Fruit fly (Drosophila melanogaster) whole organism, prepupa: Measurements from ENCODE around the gene nanos.

ENCODE experiments used
- CG10631 ChIP-seq: fragments of 200-800 bp; sonication (Bioruptor generic); optimal IDR thresholded peaks from 2 replicates; lab custom pipeline; 2016; ENCODE audit warnings: missing biosample characterization, missing genetic modification characterization
- CG11294 ChIP-seq: fragments of 200-800 bp; sonication (Bioruptor generic); IDR thresholded peaks from 2 replicates; pipeline ENCODE4 v1.3.6; 2022; ENCODE audit warnings: missing biosample characterization, missing genetic modification characterization
- CG11762 ChIP-seq: fragments of 200-800 bp; sonication (Bioruptor generic); optimal IDR thresholded peaks from 3 replicates; lab custom pipeline; 2016; ENCODE audit warnings: missing biosample characterization, missing genetic modification characterization; ENCODE audit not compliant: insufficient read depth
- CG11902 ChIP-seq: fragments of 200-800 bp; sonication (Bioruptor generic); optimal IDR thresholded peaks from 3 replicates; lab custom pipeline; 2016; ENCODE audit warnings: missing biosample characterization, missing genetic modification characterization
- CG15336 ChIP-seq: fragments of 200-800 bp; sonication (Bioruptor generic); IDR thresholded peaks from 2 replicates; pipeline ENCODE4 v1.3.6; 2022; ENCODE audit warnings: missing biosample characterization, missing genetic modification characterization
- CG16779 ChIP-seq: fragments of 200-800 bp; sonication (Bioruptor generic); optimal IDR thresholded peaks from 3 replicates; lab custom pipeline; 2017; ENCODE audit warnings: missing biosample characterization, mild to moderate bottlenecking, missing genetic modification characterization
- CG3032 ChIP-seq: fragments of 200-800 bp; optimal IDR thresholded peaks from 2 replicates; lab custom pipeline; 2019; ENCODE audit warnings: missing biosample characterization, mild to moderate bottlenecking, missing genetic modification characterization, moderate library complexity
- CG31627 ChIP-seq: fragments of 200-800 bp; sonication (Bioruptor generic); optimal IDR thresholded peaks from 3 replicates; lab custom pipeline; 2016; ENCODE audit warnings: missing biosample characterization, missing genetic modification characterization
- CG32006 ChIP-seq: fragments of 200-800 bp; sonication (Bioruptor generic); optimal IDR thresholded peaks from 3 replicates; lab custom pipeline; 2017; ENCODE audit warnings: missing biosample characterization, mild to moderate bottlenecking, missing genetic modification characterization
- CG3919 ChIP-seq: fragments of 200-800 bp; sonication (Bioruptor generic); optimal IDR thresholded peaks from 3 replicates; lab custom pipeline; 2016; ENCODE audit warnings: missing biosample characterization, missing genetic modification characterization
- CG6163 ChIP-seq: fragments of 200-800 bp; sonication (Bioruptor generic); IDR thresholded peaks from 3 replicates; pipeline ENCODE4 v1.3.6; 2022; ENCODE audit warnings: missing biosample characterization, missing genetic modification characterization
- CG6276 ChIP-seq: fragments of 200-800 bp; sonication (Bioruptor generic); optimal IDR thresholded peaks from 2 replicates; lab custom pipeline; 2017; ENCODE audit warnings: missing biosample characterization, mild to moderate bottlenecking, missing genetic modification characterization
- CG7368 ChIP-seq: fragments of 200-800 bp; sonication (Bioruptor generic); optimal IDR thresholded peaks from 3 replicates; lab custom pipeline; 2016; ENCODE audit warnings: missing biosample characterization, missing genetic modification characterization
- CG8119 ChIP-seq: fragments of 200-800 bp; sonication (Bioruptor generic); IDR thresholded peaks from 3 replicates; pipeline ENCODE4 v1.3.6; 2022; ENCODE audit warnings: missing biosample characterization, missing genetic modification characterization
- CG8319 ChIP-seq: fragments of 200-800 bp; sonication (Bioruptor generic); optimal IDR thresholded peaks from 3 replicates; lab custom pipeline; 2016; ENCODE audit warnings: missing biosample characterization, missing genetic modification characterization
- CG8632 ChIP-seq: fragments of 200-800 bp; sonication (Bioruptor generic); optimal IDR thresholded peaks from 3 replicates; lab custom pipeline; 2016; ENCODE audit warnings: missing biosample characterization, missing genetic modification characterization
- Eip75B ChIP-seq: fragments of 200-800 bp; sonication (Bioruptor generic); optimal IDR thresholded peaks from 3 replicates; lab custom pipeline; 2016; ENCODE audit warnings: missing biosample characterization, missing genetic modification characterization
- Eip78C ChIP-seq: fragments of 200-800 bp; sonication (Bioruptor generic); peaks from one replicate; lab custom pipeline; 2016; ENCODE audit warnings: missing biosample characterization, missing genetic modification characterization
- Eip93F ChIP-seq: fragments of 200-800 bp; sonication (Bioruptor generic); optimal IDR thresholded peaks from 2 replicates; lab custom pipeline; 2016; ENCODE audit warnings: missing biosample characterization, mild to moderate bottlenecking, missing genetic modification characterization
- Ets21C ChIP-seq: fragments of 200-800 bp; sonication (Bioruptor generic); optimal IDR thresholded peaks from 3 replicates; lab custom pipeline; 2016; ENCODE audit warnings: missing biosample characterization, missing genetic modification characterization
- Ets96B ChIP-seq: fragments of 200-800 bp; optimal IDR thresholded peaks from 2 replicates; lab custom pipeline; 2019; ENCODE audit warnings: missing biosample characterization, mild to moderate bottlenecking, missing genetic modification characterization, moderate library complexity
- Hr38 ChIP-seq: sonication (Bioruptor generic); optimal IDR thresholded peaks from 2 replicates; lab custom pipeline; 2016; ENCODE audit warnings: missing biosample characterization, missing genetic modification characterization
- Hr4 ChIP-seq: fragments of 200-800 bp; sonication (Bioruptor generic); optimal IDR thresholded peaks from 3 replicates; lab custom pipeline; 2016; ENCODE audit warnings: missing biosample characterization, missing genetic modification characterization
- Lpt ChIP-seq: fragments of 200-800 bp; sonication (Bioruptor generic); optimal IDR thresholded peaks from 3 replicates; lab custom pipeline; 2016; ENCODE audit warnings: missing biosample characterization, missing genetic modification characterization
- Met ChIP-seq: fragments of 200-800 bp; sonication (Bioruptor generic); optimal IDR thresholded peaks from 3 replicates; lab custom pipeline; 2016; ENCODE audit warnings: missing biosample characterization, missing genetic modification characterization
- OdsH ChIP-seq: fragments of 200-800 bp; sonication (Bioruptor generic); optimal IDR thresholded peaks from 3 replicates; lab custom pipeline; 2016; ENCODE audit warnings: missing biosample characterization, missing genetic modification characterization
- Smox ChIP-seq: fragments of 200-800 bp; sonication (Bioruptor generic); optimal IDR thresholded peaks from 3 replicates; lab custom pipeline; 2016; ENCODE audit warnings: missing biosample characterization, missing genetic modification characterization
- Sox102F ChIP-seq: fragments of 200-800 bp; sonication (Bioruptor generic); optimal IDR thresholded peaks from 2 replicates; lab custom pipeline; 2016; ENCODE audit warnings: missing biosample characterization, mild to moderate bottlenecking, missing genetic modification characterization
- dac ChIP-seq: fragments of 200-800 bp; sonication (Bioruptor generic); optimal IDR thresholded peaks from 2 replicates; lab custom pipeline; 2017; ENCODE audit warnings: missing biosample characterization, mild to moderate bottlenecking, missing genetic modification characterization
- eg ChIP-seq: fragments of 200-800 bp; sonication (Bioruptor generic); IDR thresholded peaks from 3 replicates; pipeline ENCODE4 v1.3.6; 2022; ENCODE audit warnings: missing biosample characterization, missing genetic modification characterization
- esn ChIP-seq: fragments of 200-800 bp; sonication (Bioruptor generic); optimal IDR thresholded peaks from 2 replicates; lab custom pipeline; 2016; ENCODE audit warnings: missing biosample characterization, mild to moderate bottlenecking, missing genetic modification characterization, moderate library complexity
- fd59A ChIP-seq: fragments of 200-800 bp; sonication (Bioruptor generic); optimal IDR thresholded peaks from 2 replicates; lab custom pipeline; 2017; ENCODE audit warnings: missing biosample characterization, mild to moderate bottlenecking, missing genetic modification characterization, missing genetic modification reagents
- fd85E ChIP-seq: fragments of 200-800 bp; sonication (Bioruptor generic); optimal IDR thresholded peaks from 3 replicates; lab custom pipeline; 2016; ENCODE audit warnings: missing biosample characterization, missing genetic modification characterization
- fkh ChIP-seq: fragments of 200-800 bp; sonication (Bioruptor generic); optimal IDR thresholded peaks from 3 replicates; lab custom pipeline; 2017; ENCODE audit warnings: missing biosample characterization, mild to moderate bottlenecking, missing genetic modification characterization, moderate library complexity
- net ChIP-seq: fragments of 200-800 bp; sonication (Bioruptor generic); optimal IDR thresholded peaks from 3 replicates; lab custom pipeline; 2016; ENCODE audit warnings: missing biosample characterization, missing genetic modification characterization
- pdm3 ChIP-seq: fragments of 200-800 bp; sonication (Bioruptor generic); optimal IDR thresholded peaks from 3 replicates; lab custom pipeline; 2016; ENCODE audit warnings: missing biosample characterization, missing genetic modification characterization
- salr ChIP-seq, 2 experiments: fragments of 200-800 bp; sonication (Bioruptor generic); optimal IDR thresholded peaks; 3 replicates each; lab custom pipeline; 2016 to 2018; ENCODE audit warnings: missing biosample characterization in 2 of 2, missing genetic modification characterization in 2 of 2, mild to moderate bottlenecking in 1 of 2
- ss ChIP-seq, 2 experiments: fragments of 200-800 bp; sonication (Bioruptor generic); optimal IDR thresholded peaks; 2 replicates in 1 of 2; 3 replicates in 1 of 2; lab custom pipeline; 2017 to 2018; ENCODE audit warnings: mild to moderate bottlenecking in 2 of 2, missing biosample characterization in 2 of 2, missing genetic modification characterization in 2 of 2, moderate library complexity in 1 of 2
- svp ChIP-seq: fragments of 200-800 bp; sonication (Bioruptor generic); peaks from one replicate; lab custom pipeline; 2016; ENCODE audit warnings: missing biosample characterization, missing genetic modification characterization
- topi ChIP-seq: fragments of 200-800 bp; sonication (Bioruptor generic); optimal IDR thresholded peaks from 3 replicates; lab custom pipeline; 2016; ENCODE audit warnings: missing biosample characterization, missing genetic modification characterization
- vri ChIP-seq: fragments of 200-800 bp; sonication (Bioruptor generic); optimal IDR thresholded peaks from 3 replicates; lab custom pipeline; 2016; ENCODE audit warnings: missing biosample characterization, mild to moderate bottlenecking, missing genetic modification characterization

nanos gene

DNA sequence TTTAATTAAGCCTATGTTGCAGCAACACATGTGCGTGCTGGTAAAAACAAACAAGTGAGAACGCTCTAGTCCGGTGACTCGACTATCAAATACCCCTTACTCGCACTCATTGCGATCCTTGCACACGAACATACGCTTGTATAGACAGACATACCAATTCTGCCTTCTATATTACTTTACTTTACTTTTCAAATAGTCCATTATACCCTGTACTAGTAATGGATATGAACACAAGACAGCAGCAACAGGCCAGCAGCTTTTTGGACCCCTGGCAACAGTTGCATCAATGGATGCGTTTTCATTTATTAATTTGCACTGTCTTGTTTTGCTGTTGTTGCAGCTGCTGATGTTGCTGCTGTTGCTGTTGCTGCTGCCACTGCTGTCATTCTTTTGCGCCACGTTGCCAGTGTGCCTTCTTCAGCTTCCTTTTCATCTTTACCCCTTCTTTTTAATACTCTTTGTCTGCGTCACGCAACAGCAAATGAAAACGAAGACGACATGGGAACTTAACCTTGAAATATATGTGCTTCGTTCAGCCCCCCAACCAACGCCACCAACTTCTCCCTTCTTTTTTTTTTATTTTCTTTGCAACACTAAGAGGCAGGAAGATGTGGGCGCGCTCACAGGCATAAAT, 38.4 kb upstream of the nanos start (continued):
- TF ChIP-seq CG8319 (GFP tag; lab: Kevin White, UChicago) (peak; percentile 82), dac (peak; percentile 64), CG32006 (GFP tag; lab: Kevin White, UChicago) (peak; percentile 77), CG11294 (GFP tag; lab: Robert Waterston, UW) (peak; percentile 71), fd85E (GFP tag; lab: Kevin White, UChicago) (peak; percentile 26), eg (GFP tag; lab: Robert Waterston, UW) (peak; percentile 93), CG3919 (peak; percentile 89), esn (GFP tag; lab: Kevin White, UChicago) (peak; percentile 91), net (GFP tag; lab: Kevin White, UChicago) (peak; percentile 82), CG15336 (GFP tag; lab: Robert Waterston, UW) (peak; percentile 86), topi (peak; percentile 84), CG3032 (tag; lab: Kevin White, UChicago) (peak; percentile 87), fkh (no peak), Hr38 (no peak)
- TF ChIP-seq, all 60 proteins: peak for 58

DNA sequence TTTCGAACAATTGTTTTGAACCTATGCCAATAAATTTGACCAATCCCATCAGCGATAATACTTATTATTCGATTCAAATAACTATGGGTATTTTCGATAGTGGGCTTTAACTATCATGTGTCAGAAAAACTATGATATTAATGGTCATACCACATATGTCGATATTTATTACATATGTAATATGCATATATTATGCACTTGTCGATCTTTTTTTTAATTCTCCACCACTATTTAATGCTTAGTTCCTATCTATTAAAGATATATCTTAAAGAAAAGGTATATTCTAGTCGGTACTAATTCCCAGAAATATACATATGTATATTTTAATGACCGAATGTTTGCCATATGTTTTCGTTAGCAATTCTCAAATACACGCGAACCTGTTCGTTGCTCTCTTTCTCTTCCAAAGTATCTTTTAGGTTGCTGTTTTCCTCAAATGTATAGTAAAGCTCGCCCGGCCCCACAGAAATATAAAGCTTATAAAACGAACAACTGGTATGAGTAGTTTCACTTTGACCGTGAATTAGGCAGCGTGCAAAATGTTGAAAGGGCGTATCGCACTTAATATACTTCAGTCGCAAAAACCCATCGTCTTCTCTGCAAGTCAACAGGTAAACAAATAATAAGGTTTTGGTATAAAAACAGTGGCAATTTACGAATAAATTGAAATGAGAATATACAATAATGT, 24.7 kb upstream of the nanos start, which contains the start of gene Cyp12a5:
Cyp12a5 (plus strand) TSS at position 503 of the 688 bp plus-strand sequence.
- TF ChIP-seq Ets21C, result no peak

DNA sequence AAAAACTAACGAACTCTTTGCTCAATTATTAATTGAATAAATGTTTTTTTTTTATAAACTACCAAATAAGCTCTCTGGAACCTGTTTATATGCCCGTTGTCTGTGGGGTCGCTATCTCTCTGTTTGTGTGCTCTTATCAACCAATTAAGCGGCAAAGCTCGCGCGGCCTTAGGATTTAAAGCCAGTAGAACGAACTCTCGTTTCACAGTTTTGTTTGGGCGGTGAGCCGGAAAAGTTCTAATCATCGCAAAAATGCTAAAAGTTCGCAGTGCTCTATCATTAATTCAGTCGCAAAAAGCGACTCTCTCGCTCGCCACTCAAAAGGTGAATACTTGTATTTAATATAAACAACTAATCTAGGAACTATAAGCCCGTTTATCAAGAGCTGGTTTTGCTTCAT, 22.1 kb upstream of the nanos start, which contains the start of gene Cyp12a4:
Cyp12a4 (plus strand) TSS at position 202 of the 400 bp plus-strand sequence.
- TF ChIP-seq vri (GFP tag; lab: Kevin White, UChicago) (peak; percentile 11), CG3032 (tag; lab: Kevin White, UChicago) (no peak)

DNA sequence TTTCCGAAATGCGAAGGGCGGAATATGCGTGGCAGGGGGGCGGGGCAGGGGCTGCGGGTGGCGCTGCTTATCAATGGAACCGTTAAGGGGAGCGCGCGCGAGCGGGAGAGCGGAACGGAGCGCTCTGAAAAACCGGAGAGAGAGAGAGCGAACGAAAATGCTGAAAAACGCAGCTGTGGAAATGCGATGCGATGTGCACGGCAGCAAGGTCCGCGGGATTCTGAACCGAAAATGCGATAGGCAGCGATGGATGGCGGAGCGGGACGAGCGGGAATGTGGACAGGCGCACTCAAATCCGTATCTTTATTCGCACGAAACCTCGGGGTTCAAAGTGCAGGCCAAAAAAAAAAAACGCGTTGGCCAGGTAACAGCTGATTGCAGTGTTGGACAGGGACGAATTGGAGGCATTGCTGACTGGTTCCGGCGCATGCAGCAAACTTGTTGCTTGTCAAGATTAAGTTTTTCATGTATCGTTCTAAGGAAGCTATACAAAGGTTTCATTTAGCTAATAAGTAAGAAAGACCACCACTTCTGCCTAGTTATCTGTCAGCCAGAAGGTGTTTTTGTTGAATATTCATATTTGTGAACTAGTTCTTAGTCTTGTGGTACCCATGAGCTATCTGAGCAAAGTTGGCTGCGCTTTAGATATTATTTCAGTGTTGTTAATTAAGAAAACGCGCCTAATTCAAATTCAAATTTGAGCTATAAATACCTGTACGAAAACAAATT, 9.4 kb upstream of the nanos start, which contains the start of gene Ppcs:
Ppcs (minus strand) TSS at position 400 of the 729 bp plus-strand sequence.
- TF ChIP-seq CG8119 (GFP tag; lab: Robert Waterston, UW), result peak; percentile 78
- TF ChIP-seq fd59A (GFP tag; lab: Kevin White, UChicago), result peak; percentile 53
- peak; percentile 91 for TF ChIP-seq Eip78C (GFP tag; lab: Kevin White, UChicago)
- no peak for TF ChIP-seq Hr38
- peak; percentile 66 for TF ChIP-seq CG11762 (GFP tag; lab: Kevin White, UChicago)
- peak; percentile 62 for TF ChIP-seq CG32006 (GFP tag; lab: Kevin White, UChicago)
- TF ChIP-seq Eip93F (GFP tag; lab: Kevin White, UChicago), result peak; percentile 56
- TF ChIP-seq CG7368 (GFP tag; lab: Kevin White, UChicago), result peak; percentile 75
- peak; percentile 35 for TF ChIP-seq Ets96B
- TF ChIP-seq dac, result peak; percentile 29
- TF ChIP-seq Smox, result peak; percentile 58
- peak; percentile 71 for TF ChIP-seq eg (GFP tag; lab: Robert Waterston, UW)
- TF ChIP-seq CG6163 (GFP tag; lab: Robert Waterston, UW), result peak; percentile 63; the same call in 2 of the 3 replicates
- TF ChIP-seq CG11902, result no peak
- peak; percentile 63 for TF ChIP-seq CG31627
- peak; percentile 56 for TF ChIP-seq Sox102F (GFP tag; lab: Kevin White, UChicago)
- peak; percentile 60 for TF ChIP-seq Met
- peak; percentile 46 for TF ChIP-seq CG8632
- TF ChIP-seq CG11294 (GFP tag; lab: Robert Waterston, UW), result peak; percentile 7; the same call in 1 of the 2 replicates
- TF ChIP-seq CG10631 (GFP tag; lab: Kevin White, UChicago), result peak; percentile 65
- peak; percentile 99 for TF ChIP-seq svp (GFP tag; lab: Kevin White, UChicago)
- TF ChIP-seq Hr4 (GFP tag; lab: Kevin White, UChicago), result peak; percentile 44
- TF ChIP-seq CG16779, result peak; percentile 91
- TF ChIP-seq salr (GFP tag; optimal IDR thresholded peaks at IDR 0.05; lab: Kevin White, UChicago), result peak in 1 of 2 experiments; percentile 74
- TF ChIP-seq Eip75B, result peak; percentile 69
- TF ChIP-seq pdm3 (GFP tag; lab: Kevin White, UChicago), result peak; percentile 65
- peak; percentile 59 for TF ChIP-seq OdsH (GFP tag; lab: Kevin White, UChicago)
- peak; percentile 74 for TF ChIP-seq CG15336 (GFP tag; lab: Robert Waterston, UW)
- TF ChIP-seq ss (GFP tag; optimal IDR thresholded peaks at IDR 0.05; lab: Kevin White, UChicago), result peak; percentile 94 to 95
- peak; percentile 93 for TF ChIP-seq CG6276
- TF ChIP-seq Lpt (GFP tag; lab: Kevin White, UChicago), result peak; percentile 57
